Fruit fly (Drosophila melanogaster) S2 (cell line): ENCODE data around the gene CG15452.

Experiments
- CG8478 ChIP-seq: fragments of >200 bp; optimal IDR thresholded peaks from 2 replicates; lab custom pipeline; 2018
- CTCF ChIP-seq, 2 experiments: fragments of >200 bp; optimal IDR thresholded peaks; 2 replicates each; lab custom pipeline; 2018

dm6 chrX:20745865-20746264 is at the start of gene CG15452:
- TF ChIP-seq CTCF (optimal IDR thresholded peaks at IDR 0.05; lab: Kevin White, UChicago) (no peak), CG8478 (no peak)
